Worm (Caenorhabditis elegans): ENCODE measurements around the gene C02B10.6.

DNA sequence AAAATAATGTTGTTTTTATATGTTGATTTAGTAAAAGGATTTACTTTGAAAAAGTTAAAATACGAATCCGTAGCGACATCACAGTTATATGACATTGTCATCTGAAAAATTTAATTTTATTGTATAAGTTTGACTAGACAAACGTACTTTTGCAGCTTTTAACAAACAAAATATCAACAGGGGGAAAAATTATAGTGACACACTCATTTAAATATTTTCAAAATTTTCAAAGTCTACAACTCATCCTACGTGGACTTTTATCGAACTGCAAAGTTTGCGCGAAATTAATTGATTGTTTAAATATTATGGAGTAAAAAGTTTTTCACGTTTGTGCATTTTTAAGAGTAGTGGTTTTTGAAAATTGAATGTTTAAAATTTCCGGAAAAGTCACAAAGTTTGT, 45.0 kb upstream of the C02B10.6 start, which contains the start of gene C09B9.85:
- TF ChIP-seq aly-2 (tag; optimal IDR thresholded peaks at IDR 0.05) (no peak), nhr-77 (tag; optimal IDR thresholded peaks at IDR 0.05) (no peak), ztf-11 (tag; optimal IDR thresholded peaks at IDR 0.05) (no peak), nhr-76 (tag; optimal IDR thresholded peaks at IDR 0.05) (no peak), nfya-1 (tag; optimal IDR thresholded peaks at IDR 0.05; ENCODE audit: insufficient read depth) (no peak)
